Fruit fly (Drosophila melanogaster) whole organism: ENCODE measurements around the gene RpS9.

Source experiments
- CG8478 ChIP-seq: fragments of >200 bp; optimal IDR thresholded peaks from 2 replicates; lab custom pipeline; 2018; ENCODE audit warnings: inconsistent platforms
- Dll ChIP-seq: fragments of >200 bp; optimal IDR thresholded peaks from 2 replicates; lab custom pipeline; 2017
- EcR ChIP-seq, 2 experiments: fragments of >200 bp; optimal IDR thresholded peaks; 2 replicates each; lab custom pipeline; 2017; ENCODE audit warnings: missing biosample characterization in 2 of 2, missing genetic modification characterization in 2 of 2, missing genetic modification reagents in 2 of 2
- pan ChIP-seq: fragments of >200 bp; optimal IDR thresholded peaks from 2 replicates; lab custom pipeline; 2017
- psq ChIP-seq: fragments of >200 bp; optimal IDR thresholded peaks from 2 replicates; lab custom pipeline; 2017
- usp ChIP-seq: fragments of >200 bp; optimal IDR thresholded peaks from 2 replicates; lab custom pipeline; 2017; ENCODE audit warnings: missing biosample characterization, missing genetic modification characterization, mixed read lengths

RpS9 gene

dm6 chr3L:9460775-9461491 lies 50.4 kb downstream of the RpS9 start, which contains the start of the genes CG3434 and CG44838:
TSS of gene CG3434 (minus strand) at chr3L:9460799.
TSS of gene CG44838 (plus strand) at chr3L:9461050.
- no peak for TF ChIP-seq EcR (GFP tag; optimal IDR thresholded peaks at IDR 0.05; lab: Kevin White, UChicago)
- TF ChIP-seq CG8478 (lab: Kevin White, UChicago) = no peak
- TF ChIP-seq Dll = no peak
- no peak for TF ChIP-seq pan (lab: Kevin White, UChicago)
- TF ChIP-seq usp = no peak
- TF ChIP-seq psq (lab: Kevin White, UChicago) = no peak
